Worm (Caenorhabditis elegans): ENCODE data around the gene srg-30.

Gene srg-30

DNA sequence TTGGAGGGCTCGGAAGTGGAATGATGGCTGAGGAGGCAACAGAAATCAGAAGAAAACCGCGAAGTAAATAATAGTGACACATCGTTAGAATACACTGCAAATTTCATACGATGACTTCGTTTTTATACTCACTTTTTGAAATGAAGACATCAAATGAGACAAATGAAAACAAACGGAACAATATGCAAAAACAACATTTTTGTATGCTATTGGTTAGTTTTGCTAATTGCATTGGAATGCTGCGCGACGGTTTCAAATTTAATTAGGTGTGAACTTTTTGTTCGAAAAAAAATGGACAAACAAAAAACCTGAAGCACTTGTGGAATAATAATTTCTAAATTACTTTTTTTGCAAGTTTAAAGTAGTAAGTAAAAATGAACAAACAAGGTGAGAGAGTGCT is 14.9 kb upstream of the srg-30 start, which contains the start of gene grl-8:
Gene grl-8, minus strand, starts transcription at position 101 of the 400 bp plus-strand sequence.
- no peak for TF ChIP-seq F52B5.7 (tag; optimal IDR thresholded peaks at IDR 0.05)

DNA sequence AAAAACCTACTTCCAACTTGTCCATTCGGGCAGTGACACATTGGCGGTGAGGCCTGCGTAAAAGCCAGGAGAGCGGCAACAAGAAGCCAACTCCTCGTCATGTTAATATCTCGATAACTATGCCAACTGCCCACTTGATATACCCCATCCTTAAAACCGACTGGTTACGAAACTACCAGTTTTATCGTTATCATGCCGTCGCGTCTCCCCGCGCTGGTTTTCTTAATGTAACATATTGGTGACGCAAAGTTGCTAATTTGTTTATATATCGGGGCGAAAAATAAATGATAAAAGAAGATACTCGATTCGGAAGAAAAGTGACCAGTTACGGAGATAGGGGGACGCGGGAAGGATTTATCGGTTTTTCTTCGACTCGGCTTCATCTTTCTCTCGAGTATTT is 13.5 kb upstream of the srg-30 start, which contains the start of gene grl-9:
Gene grl-9, minus strand, starts transcription at position 101 of the 400 bp plus-strand sequence.
- TF ChIP-seq sptf-2 (GFP tag; optimal IDR thresholded peaks at IDR 0.05): no peak
- no peak for TF ChIP-seq sea-2 (GFP tag; IDR thresholded peaks at IDR 0.05)
- TF ChIP-seq zfh-2 (GFP tag; conservative IDR thresholded peaks at IDR 0.05): no peak
- no peak for TF ChIP-seq ZK185.1 (tag; optimal IDR thresholded peaks at IDR 0.05; ENCODE audit: poor library complexity, severe bottlenecking)
- no peak for TF ChIP-seq lin-26 (GFP tag; IDR thresholded peaks at IDR 0.05)
- no peak for TF ChIP-seq ceh-79 (tag; optimal IDR thresholded peaks at IDR 0.05)
- TF ChIP-seq T07F8.4 (tag; optimal IDR thresholded peaks at IDR 0.05): no peak
- no peak for TF ChIP-seq hmg-1.2 (GFP tag; IDR thresholded peaks at IDR 0.05)
- no peak for TF ChIP-seq ztf-26 (tag; optimal IDR thresholded peaks at IDR 0.05)
- TF ChIP-seq K12H6.12 (tag; optimal IDR thresholded peaks at IDR 0.05): no peak
- no peak for TF ChIP-seq hrde-1 (tag; optimal IDR thresholded peaks at IDR 0.05; ENCODE audit: borderline replicate concordance)
- TF ChIP-seq ztf-25 (GFP tag; IDR thresholded peaks at IDR 0.05): no peak
- no peak for TF ChIP-seq B0261.1 (tag; optimal IDR thresholded peaks at IDR 0.05)
- TF ChIP-seq attf-3 (GFP tag; conservative IDR thresholded peaks at IDR 0.05): no peak
- no peak for TF ChIP-seq xnd-1 (tag; optimal IDR thresholded peaks at IDR 0.05)
- TF ChIP-seq ekl-4 (GFP tag; IDR thresholded peaks at IDR 0.05): no peak
- no peak for TF ChIP-seq unc-130 (GFP tag; optimal IDR thresholded peaks at IDR 0.05)
- TF ChIP-seq nhr-27 (tag; optimal IDR thresholded peaks at IDR 0.05): no peak

DNA sequence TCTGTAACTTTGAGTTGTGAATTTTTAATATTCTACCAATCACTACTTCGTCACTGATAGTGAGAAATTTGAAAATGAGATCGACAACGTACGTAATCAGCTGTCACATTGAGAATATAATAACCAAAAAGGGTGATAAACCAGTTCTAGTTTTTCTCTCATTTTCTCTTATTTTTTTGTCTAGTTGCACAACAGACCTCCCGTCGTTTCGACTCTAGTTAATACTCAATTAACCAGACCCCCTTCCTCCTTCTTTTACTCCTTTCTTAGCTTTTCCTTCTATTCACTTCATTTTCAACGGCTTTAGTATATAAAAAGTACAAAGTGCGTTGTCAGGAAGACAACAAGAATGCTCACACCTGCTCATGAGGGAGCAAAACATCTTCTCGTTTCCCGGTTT is 9.1 kb upstream of the srg-30 start, which contains the start of gene ZC487.1:
Gene ZC487.1, plus strand, starts transcription at position 301 of the 400 bp plus-strand sequence.
- no peak for TF ChIP-seq somi-1 (GFP tag; optimal IDR thresholded peaks at IDR 0.05)
- no peak for TF ChIP-seq Y56A3A.18 (GFP tag; IDR thresholded peaks at IDR 0.05)
- no peak for TF ChIP-seq rpc-1 (optimal IDR thresholded peaks at IDR 0.05)
- no peak for TF ChIP-seq rpc-1 (tag; optimal IDR thresholded peaks at IDR 0.05)

DNA sequence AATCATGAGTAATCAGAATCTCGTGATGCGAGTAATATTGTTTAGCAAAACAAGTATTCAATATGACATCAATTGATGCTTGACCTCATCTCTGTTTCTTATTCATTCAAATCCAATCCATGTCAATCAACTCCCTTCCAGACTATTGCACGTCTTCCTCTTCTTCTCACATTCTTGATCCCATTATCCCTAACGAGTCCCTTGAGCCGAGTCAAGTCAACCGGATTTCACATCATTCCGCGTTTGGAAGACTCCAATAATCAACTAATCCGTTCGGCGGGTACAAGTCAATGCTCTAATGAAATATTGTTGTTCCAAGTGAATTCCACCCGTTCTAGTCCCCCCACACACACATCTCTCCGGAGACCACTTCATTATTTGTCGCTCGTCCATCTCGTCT is 8.1 kb upstream of the srg-30 start:
- TF ChIP-seq hmg-20 (GFP tag; IDR thresholded peaks at IDR 0.05): no peak
- no peak for TF ChIP-seq B0336.3 (GFP tag; IDR thresholded peaks at IDR 0.05)
- no peak for TF ChIP-seq lsy-27 (tag; optimal IDR thresholded peaks at IDR 0.05; ENCODE audit: borderline replicate concordance, insufficient read depth)
- TF ChIP-seq F22D6.2 (tag; optimal IDR thresholded peaks at IDR 0.05): no peak
- no peak for TF ChIP-seq unc-62 (GFP tag; optimal IDR thresholded peaks at IDR 0.05)
- TF ChIP-seq sea-2 (GFP tag; IDR thresholded peaks at IDR 0.05): no peak
- no peak for TF ChIP-seq egrh-3 (GFP tag; IDR thresholded peaks at IDR 0.05)
- TF ChIP-seq bed-2 (GFP tag; IDR thresholded peaks at IDR 0.05): no peak
- TF ChIP-seq F10E7.11 (tag; optimal IDR thresholded peaks at IDR 0.05): no peak
- no peak for TF ChIP-seq fkh-3 (tag; optimal IDR thresholded peaks at IDR 0.05)
- TF ChIP-seq F33H1.4 (GFP tag; IDR thresholded peaks at IDR 0.05): no peak
- no peak for TF ChIP-seq lin-35 (GFP tag; optimal IDR thresholded peaks at IDR 0.05)
- no peak for TF ChIP-seq ztf-26 (tag; optimal IDR thresholded peaks at IDR 0.05)
- TF ChIP-seq hrde-1 (tag; optimal IDR thresholded peaks at IDR 0.05; ENCODE audit: borderline replicate concordance): no peak
- no peak for TF ChIP-seq ztf-22 (GFP tag; optimal IDR thresholded peaks at IDR 0.05)
- no peak for TF ChIP-seq ceh-100 (GFP tag; IDR thresholded peaks at IDR 0.05)
- no peak for TF ChIP-seq ztf-3 (GFP tag; optimal IDR thresholded peaks at IDR 0.05)
- TF ChIP-seq Y79H2A.3 (GFP tag; conservative IDR thresholded peaks at IDR 0.05): no peak
- TF ChIP-seq dox-1 (GFP tag; IDR thresholded peaks at IDR 0.05): no peak
